Fruit fly (Drosophila melanogaster) whole organism, prepupa: Measurements from ENCODE around the gene Edg78E.

Experiments
- Blimp-1 ChIP-seq: fragments of 200-800 bp; sonication (Bioruptor generic); optimal IDR thresholded peaks from 3 replicates; lab custom pipeline; 2017; ENCODE audit warnings: missing biosample characterization, missing genetic modification characterization, mild to moderate bottlenecking, moderate library complexity, missing genetic modification reagents
- CG10631 ChIP-seq: fragments of 200-800 bp; sonication (Bioruptor generic); optimal IDR thresholded peaks from 2 replicates; lab custom pipeline; 2016; ENCODE audit warnings: missing biosample characterization, missing genetic modification characterization
- CG10669 ChIP-seq: fragments of 200-800 bp; sonication (Bioruptor generic); optimal IDR thresholded peaks from 3 replicates; lab custom pipeline; 2018; ENCODE audit warnings: missing biosample characterization, mild to moderate bottlenecking, missing genetic modification characterization, moderate library complexity
- CG11294 ChIP-seq: fragments of 200-800 bp; sonication (Bioruptor generic); IDR thresholded peaks from 2 replicates; pipeline ENCODE4 v1.3.6; 2022; ENCODE audit warnings: missing biosample characterization, missing genetic modification characterization
- CG11902 ChIP-seq: fragments of 200-800 bp; sonication (Bioruptor generic); optimal IDR thresholded peaks from 3 replicates; lab custom pipeline; 2016; ENCODE audit warnings: missing biosample characterization, missing genetic modification characterization
- CG15336 ChIP-seq: fragments of 200-800 bp; sonication (Bioruptor generic); IDR thresholded peaks from 2 replicates; pipeline ENCODE4 v1.3.6; 2022; ENCODE audit warnings: missing biosample characterization, missing genetic modification characterization
- CG16779 ChIP-seq: fragments of 200-800 bp; sonication (Bioruptor generic); optimal IDR thresholded peaks from 3 replicates; lab custom pipeline; 2017; ENCODE audit warnings: missing biosample characterization, mild to moderate bottlenecking, missing genetic modification characterization
- CG3032 ChIP-seq: fragments of 200-800 bp; optimal IDR thresholded peaks from 2 replicates; lab custom pipeline; 2019; ENCODE audit warnings: missing biosample characterization, mild to moderate bottlenecking, missing genetic modification characterization, moderate library complexity
- CG32006 ChIP-seq: fragments of 200-800 bp; sonication (Bioruptor generic); optimal IDR thresholded peaks from 3 replicates; lab custom pipeline; 2017; ENCODE audit warnings: missing biosample characterization, mild to moderate bottlenecking, missing genetic modification characterization
- CG34406 ChIP-seq: fragments of 200-800 bp; sonication (Bioruptor generic); optimal IDR thresholded peaks from 3 replicates; lab custom pipeline; 2016; ENCODE audit warnings: missing biosample characterization, missing genetic modification characterization
- CG3919 ChIP-seq: fragments of 200-800 bp; sonication (Bioruptor generic); optimal IDR thresholded peaks from 3 replicates; lab custom pipeline; 2016; ENCODE audit warnings: missing biosample characterization, missing genetic modification characterization
- CG4318 ChIP-seq: fragments of 200-800 bp; sonication (Bioruptor generic); optimal IDR thresholded peaks from 3 replicates; lab custom pipeline; 2017; ENCODE audit warnings: missing biosample characterization, mild to moderate bottlenecking, missing genetic modification characterization
- CG6163 ChIP-seq: fragments of 200-800 bp; sonication (Bioruptor generic); IDR thresholded peaks from 3 replicates; pipeline ENCODE4 v1.3.6; 2022; ENCODE audit warnings: missing biosample characterization, missing genetic modification characterization
- CG6792 ChIP-seq: fragments of 200-800 bp; sonication (Bioruptor generic); optimal IDR thresholded peaks from 3 replicates; lab custom pipeline; 2016; ENCODE audit warnings: missing biosample characterization, missing genetic modification characterization
- CG7368 ChIP-seq: fragments of 200-800 bp; sonication (Bioruptor generic); optimal IDR thresholded peaks from 3 replicates; lab custom pipeline; 2016; ENCODE audit warnings: missing biosample characterization, missing genetic modification characterization
- CG8119 ChIP-seq: fragments of 200-800 bp; sonication (Bioruptor generic); IDR thresholded peaks from 3 replicates; pipeline ENCODE4 v1.3.6; 2022; ENCODE audit warnings: missing biosample characterization, missing genetic modification characterization
- CG8319 ChIP-seq: fragments of 200-800 bp; sonication (Bioruptor generic); optimal IDR thresholded peaks from 3 replicates; lab custom pipeline; 2016; ENCODE audit warnings: missing biosample characterization, missing genetic modification characterization
- CG9139 ChIP-seq: fragments of 200-800 bp; sonication (Bioruptor generic); optimal IDR thresholded peaks from 3 replicates; lab custom pipeline; 2017; ENCODE audit warnings: missing biosample characterization, mild to moderate bottlenecking, missing genetic modification characterization
- Eip75B ChIP-seq: fragments of 200-800 bp; sonication (Bioruptor generic); optimal IDR thresholded peaks from 3 replicates; lab custom pipeline; 2016; ENCODE audit warnings: missing biosample characterization, missing genetic modification characterization
- Ets21C ChIP-seq: fragments of 200-800 bp; sonication (Bioruptor generic); optimal IDR thresholded peaks from 3 replicates; lab custom pipeline; 2016; ENCODE audit warnings: missing biosample characterization, missing genetic modification characterization
- Ets96B ChIP-seq: fragments of 200-800 bp; optimal IDR thresholded peaks from 2 replicates; lab custom pipeline; 2019; ENCODE audit warnings: missing biosample characterization, mild to moderate bottlenecking, missing genetic modification characterization, moderate library complexity
- Gug ChIP-seq: fragments of 200-800 bp; sonication (Bioruptor generic); IDR thresholded peaks from 2 replicates; pipeline ENCODE4 v1.3.6; 2022; ENCODE audit warnings: missing biosample characterization, missing genetic modification characterization
- Hr38 ChIP-seq: sonication (Bioruptor generic); optimal IDR thresholded peaks from 2 replicates; lab custom pipeline; 2016; ENCODE audit warnings: missing biosample characterization, missing genetic modification characterization
- Hr39 ChIP-seq: fragments of 200-800 bp; sonication (Bioruptor generic); optimal IDR thresholded peaks from 2 replicates; lab custom pipeline; 2016; ENCODE audit warnings: missing biosample characterization, missing genetic modification characterization
- Hr4 ChIP-seq: fragments of 200-800 bp; sonication (Bioruptor generic); optimal IDR thresholded peaks from 3 replicates; lab custom pipeline; 2016; ENCODE audit warnings: missing biosample characterization, missing genetic modification characterization
- Met ChIP-seq: fragments of 200-800 bp; sonication (Bioruptor generic); optimal IDR thresholded peaks from 3 replicates; lab custom pipeline; 2016; ENCODE audit warnings: missing biosample characterization, missing genetic modification characterization
- Smox ChIP-seq: fragments of 200-800 bp; sonication (Bioruptor generic); optimal IDR thresholded peaks from 3 replicates; lab custom pipeline; 2016; ENCODE audit warnings: missing biosample characterization, missing genetic modification characterization
- Sox14 ChIP-seq: fragments of 200-800 bp; sonication (Bioruptor generic); optimal IDR thresholded peaks from 3 replicates; lab custom pipeline; 2016; ENCODE audit warnings: missing biosample characterization, missing genetic modification characterization
- Sox15 ChIP-seq: fragments of 200-800 bp; sonication (Bioruptor generic); optimal IDR thresholded peaks from 3 replicates; lab custom pipeline; 2016; ENCODE audit warnings: missing biosample characterization, missing genetic modification characterization
- achi ChIP-seq: fragments of 200-800 bp; sonication (Bioruptor generic); optimal IDR thresholded peaks from 3 replicates; lab custom pipeline; 2016; ENCODE audit warnings: missing biosample characterization, missing genetic modification characterization
- acj6 ChIP-seq: fragments of 200-800 bp; sonication (Bioruptor generic); optimal IDR thresholded peaks from 3 replicates; lab custom pipeline; 2016; ENCODE audit warnings: missing biosample characterization, missing genetic modification characterization
- dac ChIP-seq: fragments of 200-800 bp; sonication (Bioruptor generic); optimal IDR thresholded peaks from 2 replicates; lab custom pipeline; 2017; ENCODE audit warnings: missing biosample characterization, mild to moderate bottlenecking, missing genetic modification characterization
- eg ChIP-seq: fragments of 200-800 bp; sonication (Bioruptor generic); IDR thresholded peaks from 3 replicates; pipeline ENCODE4 v1.3.6; 2022; ENCODE audit warnings: missing biosample characterization, missing genetic modification characterization
- fd59A ChIP-seq: fragments of 200-800 bp; sonication (Bioruptor generic); optimal IDR thresholded peaks from 2 replicates; lab custom pipeline; 2017; ENCODE audit warnings: missing biosample characterization, mild to moderate bottlenecking, missing genetic modification characterization, missing genetic modification reagents
- fd85E ChIP-seq: fragments of 200-800 bp; sonication (Bioruptor generic); optimal IDR thresholded peaks from 3 replicates; lab custom pipeline; 2016; ENCODE audit warnings: missing biosample characterization, missing genetic modification characterization
- fkh ChIP-seq: fragments of 200-800 bp; sonication (Bioruptor generic); optimal IDR thresholded peaks from 3 replicates; lab custom pipeline; 2017; ENCODE audit warnings: missing biosample characterization, mild to moderate bottlenecking, missing genetic modification characterization, moderate library complexity
- pdm3 ChIP-seq: fragments of 200-800 bp; sonication (Bioruptor generic); optimal IDR thresholded peaks from 3 replicates; lab custom pipeline; 2016; ENCODE audit warnings: missing biosample characterization, missing genetic modification characterization
- spab ChIP-seq: fragments of 200-800 bp; sonication (Bioruptor generic); optimal IDR thresholded peaks from 2 replicates; lab custom pipeline; 2017; ENCODE audit warnings: missing biosample characterization, mild to moderate bottlenecking, missing genetic modification characterization, missing genetic modification reagents
- svp ChIP-seq: fragments of 200-800 bp; sonication (Bioruptor generic); peaks from one replicate; lab custom pipeline; 2016; ENCODE audit warnings: missing biosample characterization, missing genetic modification characterization
- topi ChIP-seq: fragments of 200-800 bp; sonication (Bioruptor generic); optimal IDR thresholded peaks from 3 replicates; lab custom pipeline; 2016; ENCODE audit warnings: missing biosample characterization, missing genetic modification characterization
- vri ChIP-seq: fragments of 200-800 bp; sonication (Bioruptor generic); optimal IDR thresholded peaks from 3 replicates; lab custom pipeline; 2016; ENCODE audit warnings: missing biosample characterization, mild to moderate bottlenecking, missing genetic modification characterization

The Edg78E gene

dm6 chr3L:21285639-21286338, 11.8 kb downstream of the Edg78E start, which contains the start of the genes CG12974 and pzg (continued):
- TF ChIP-seq CG15336 (GFP tag; lab: Robert Waterston, UW) (no peak), Smox (GFP tag; lab: Kevin White, UChicago) (peak; percentile 44), CG9139 (peak; percentile 11), CG6792 (GFP tag; lab: Kevin White, UChicago) (peak; percentile 25), Sox14 (GFP tag; lab: Kevin White, UChicago) (peak; percentile 70), Hr4 (GFP tag; lab: Kevin White, UChicago) (peak; percentile 47), Gug (GFP tag; lab: Robert Waterston, UW) (no peak), acj6 (GFP tag; lab: Kevin White, UChicago) (peak; percentile 48), Ets96B (peak; percentile 17), fd59A (GFP tag; lab: Kevin White, UChicago) (no peak), vri (peak; percentile 65), CG8319 (GFP tag; lab: Kevin White, UChicago) (peak; percentile 13), spab (GFP tag; lab: Kevin White, UChicago) (no peak), CG7368 (GFP tag; lab: Kevin White, UChicago) (no peak), dac (GFP tag; lab: Kevin White, UChicago) (no peak), CG10669 (peak; percentile 33), svp (GFP tag; lab: Kevin White, UChicago) (peak; percentile 93), fd85E (GFP tag; lab: Kevin White, UChicago) (peak; percentile 49), achi (GFP tag; lab: Kevin White, UChicago) (peak; percentile 50), CG11294 (GFP tag; lab: Robert Waterston, UW) (no peak), Hr38 (GFP tag; lab: Kevin White, UChicago) (no peak), Eip75B (peak; percentile 44), CG4318 (GFP tag; lab: Kevin White, UChicago) (peak; percentile 23), fkh (GFP tag; lab: Kevin White, UChicago) (peak; percentile 70), eg (GFP tag; lab: Robert Waterston, UW) (peak; percentile 66), CG16779 (tag; lab: Kevin White, UChicago) (no peak), Met (GFP tag; lab: Kevin White, UChicago) (no peak), CG6163 (GFP tag; lab: Robert Waterston, UW) (peak; percentile 55; the same call in 1 of the 3 replicates), CG3919 (GFP tag; lab: Kevin White, UChicago) (peak; percentile 66), CG3032 (tag; lab: Kevin White, UChicago) (peak; percentile 69), CG10631 (GFP tag; lab: Kevin White, UChicago) (peak; percentile 33), CG11902 (peak; percentile 54), Ets21C (GFP tag; lab: Kevin White, UChicago) (peak; percentile 64), CG8119 (GFP tag; lab: Robert Waterston, UW) (no peak), CG34406 (peak; percentile 15), Sox15 (GFP tag; lab: Kevin White, UChicago) (peak; percentile 41), CG32006 (GFP tag; lab: Kevin White, UChicago) (peak; percentile 46), pdm3 (GFP tag; lab: Kevin White, UChicago) (peak; percentile 61), topi (GFP tag; lab: Kevin White, UChicago) (peak; percentile 70), Blimp-1 (GFP tag; lab: Kevin White, UChicago) (peak; percentile 56), Hr39 (GFP tag; lab: Kevin White, UChicago) (peak; percentile 74)
